Worm (Caenorhabditis elegans): Measurements from ENCODE around the gene prdm-14.

Gene prdm-14

DNA sequence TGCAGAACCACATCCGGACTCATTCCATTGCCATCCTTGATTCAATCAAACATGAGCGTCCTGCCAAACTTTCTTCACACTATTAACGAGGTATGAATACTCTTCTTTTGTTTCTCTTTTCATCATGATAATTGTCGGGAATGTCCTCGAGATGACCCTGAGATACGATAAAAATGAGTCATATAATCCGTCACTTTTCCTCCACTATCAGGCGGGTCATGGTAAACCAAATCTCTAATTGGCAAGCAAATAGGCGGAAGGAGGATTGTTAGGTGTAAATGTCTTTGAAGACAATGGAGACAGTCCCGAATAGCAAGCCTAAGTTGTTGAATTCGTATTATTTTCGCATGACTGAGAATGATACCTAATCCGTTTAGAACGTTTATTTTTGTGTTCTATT is 42.6 kb downstream of the prdm-14 start:
- no peak for TF ChIP-seq skn-1 (tag; optimal IDR thresholded peaks at IDR 0.05)
- no peak for TF ChIP-seq sea-2 (GFP tag; optimal IDR thresholded peaks at IDR 0.05)
- no peak for TF ChIP-seq nhr-25 (tag; optimal IDR thresholded peaks at IDR 0.05)
- no peak for TF ChIP-seq nhr-77 (tag; optimal IDR thresholded peaks at IDR 0.05)
- TF ChIP-seq jun-1 (tag; optimal IDR thresholded peaks at IDR 0.05): no peak

- TF ChIP-seq elt-1 (tag; optimal IDR thresholded peaks at IDR 0.05) (no peak), pqm-1 (tag; optimal IDR thresholded peaks at IDR 0.05) (no peak), mdl-1 (tag; optimal IDR thresholded peaks at IDR 0.05) (no peak), snpc-4 (tag; optimal IDR thresholded peaks at IDR 0.05) (no peak), daf-12 (tag; optimal IDR thresholded peaks at IDR 0.05) (no peak), lin-39 (tag; optimal IDR thresholded peaks at IDR 0.05) (no peak), hmg-11 (tag; optimal IDR thresholded peaks at IDR 0.05) (no peak), ceh-16 (tag; optimal IDR thresholded peaks at IDR 0.05) (no peak), ceh-9 (tag; optimal IDR thresholded peaks at IDR 0.05) (no peak), ZK546.5 (tag; optimal IDR thresholded peaks at IDR 0.05) (no peak), lin-15B (tag; optimal IDR thresholded peaks at IDR 0.05) (no peak), nhr-43 (tag; optimal IDR thresholded peaks at IDR 0.05; ENCODE audit: poor library complexity, severe bottlenecking) (no peak), nhr-67 (tag; optimal IDR thresholded peaks at IDR 0.05) (no peak)
Measured at ce11 chrX:9089536-9089935, 43.5 kb downstream of the prdm-14 start.

- TF ChIP-seq pha-4 (tag; optimal IDR thresholded peaks at IDR 0.05) (peak; percentile 5), nhr-43 (tag; optimal IDR thresholded peaks at IDR 0.05; ENCODE audit: poor library complexity, severe bottlenecking) (peak; percentile 35), elt-2 (tag; optimal IDR thresholded peaks at IDR 0.05) (peak; percentile 26), nfya-1 (tag; optimal IDR thresholded peaks at IDR 0.05; ENCODE audit: insufficient read depth) (peak; percentile 8)
Measured at ce11 chrX:9090562-9090961, 44.5 kb downstream of the prdm-14 start.

- TF ChIP-seq unc-39 (tag; optimal IDR thresholded peaks at IDR 0.05) (no peak), ama-1 (optimal IDR thresholded peaks at IDR 0.05) (no peak), ceh-28 (tag; optimal IDR thresholded peaks at IDR 0.05) (no peak), ceh-82 (tag; optimal IDR thresholded peaks at IDR 0.05) (peak; percentile 50), pha-4 (tag; optimal IDR thresholded peaks at IDR 0.05) (peak; percentile 6), pqm-1 (tag; optimal IDR thresholded peaks at IDR 0.05) (no peak), elt-1 (tag; optimal IDR thresholded peaks at IDR 0.05) (peak; percentile 43), nhr-67 (tag; optimal IDR thresholded peaks at IDR 0.05) (no peak), unc-62 (GFP tag; optimal IDR thresholded peaks at IDR 0.05) (no peak), elt-2 (tag; optimal IDR thresholded peaks at IDR 0.05) (peak; percentile 39), snpc-4 (tag; optimal IDR thresholded peaks at IDR 0.05) (peak; percentile 3), nhr-77 (tag; optimal IDR thresholded peaks at IDR 0.05) (peak; percentile 5), tbx-2 (tag; optimal IDR thresholded peaks at IDR 0.05) (peak; percentile 52), ceh-9 (tag; optimal IDR thresholded peaks at IDR 0.05) (no peak), fos-1 (tag; optimal IDR thresholded peaks at IDR 0.05) (no peak), nhr-12 (tag; optimal IDR thresholded peaks at IDR 0.05) (no peak), nhr-25 (tag; optimal IDR thresholded peaks at IDR 0.05) (peak; percentile 49), nhr-28 (tag; optimal IDR thresholded peaks at IDR 0.05) (no peak), sea-2 (GFP tag; optimal IDR thresholded peaks at IDR 0.05) (no peak), lin-15B (tag; optimal IDR thresholded peaks at IDR 0.05) (no peak), jun-1 (tag; optimal IDR thresholded peaks at IDR 0.05) (peak; percentile 12), fkh-10 (GFP tag; optimal IDR thresholded peaks at IDR 0.05) (no peak), elt-3 (tag; optimal IDR thresholded peaks at IDR 0.05) (peak in 1 of 3 experiments; percentile 51), egl-5 (tag; optimal IDR thresholded peaks at IDR 0.05) (peak; percentile 15), nhr-237 (tag; optimal IDR thresholded peaks at IDR 0.05) (no peak), hmg-11 (tag; optimal IDR thresholded peaks at IDR 0.05) (peak; percentile 75), aly-2 (tag; optimal IDR thresholded peaks at IDR 0.05) (no peak), fkh-2 (tag; optimal IDR thresholded peaks at IDR 0.05) (no peak), egl-27 (tag; optimal IDR thresholded peaks at IDR 0.05) (no peak), zag-1 (tag; optimal IDR thresholded peaks at IDR 0.05) (no peak), nhr-11 (tag; optimal IDR thresholded peaks at IDR 0.05) (no peak), ztf-11 (tag; optimal IDR thresholded peaks at IDR 0.05) (no peak), daf-12 (tag; optimal IDR thresholded peaks at IDR 0.05) (no peak), lsy-12 (tag; optimal IDR thresholded peaks at IDR 0.05) (peak; percentile 60), mml-1 (tag; optimal IDR thresholded peaks at IDR 0.05) (no peak), nhr-23 (tag; optimal IDR thresholded peaks at IDR 0.05) (no peak), mdl-1 (tag; optimal IDR thresholded peaks at IDR 0.05) (no peak), nfya-1 (tag; optimal IDR thresholded peaks at IDR 0.05; ENCODE audit: insufficient read depth) (peak; percentile 38), ZK546.5 (tag; optimal IDR thresholded peaks at IDR 0.05) (no peak), ztf-4 (tag; optimal IDR thresholded peaks at IDR 0.05) (peak; percentile 10), nhr-43 (tag; optimal IDR thresholded peaks at IDR 0.05; ENCODE audit: poor library complexity, severe bottlenecking) (peak; percentile 70), skn-1 (tag; optimal IDR thresholded peaks at IDR 0.05) (no peak), nhr-76 (tag; optimal IDR thresholded peaks at IDR 0.05) (no peak), R02D3.7 (tag; optimal IDR thresholded peaks at IDR 0.05) (peak; percentile 16)
Measured at ce11 chrX:9091380-9091779, 45.4 kb downstream of the prdm-14 start.

All from whole organism, L3 larva.